Worm (Caenorhabditis elegans) whole organism, late embryonic: ENCODE measurements around the gene comt-4.

Source experiments
- C08G9.2 ChIP-seq: sonication (generic microtip); optimal IDR thresholded peaks from 2 replicates; lab custom pipeline; 2016; ENCODE audit warnings: mild to moderate bottlenecking, missing genetic modification characterization, moderate library complexity, missing compliant biosample characterization
- C38D4.7 ChIP-seq: fragments of 200-800 bp; sonication (Bioruptor generic); optimal IDR thresholded peaks from 2 replicates; lab custom pipeline; 2018; ENCODE audit warnings: mild to moderate bottlenecking, missing genetic modification characterization, moderate library complexity, missing compliant biosample characterization
- K02D7.2 ChIP-seq: sonication (generic microtip); optimal IDR thresholded peaks from 2 replicates; lab custom pipeline; 2017; ENCODE audit warnings: mild to moderate bottlenecking, missing genetic modification characterization, missing compliant biosample characterization
- K09A11.1 ChIP-seq: sonication (generic microtip); optimal IDR thresholded peaks from 2 replicates; lab custom pipeline; 2017; ENCODE audit warnings: antibody characterized with exemption, mild to moderate bottlenecking, missing genetic modification characterization, missing compliant biosample characterization; ENCODE audit not compliant: insufficient read depth
- T23F11.4 ChIP-seq: fragments of 200-800 bp; sonication (Bioruptor generic); optimal IDR thresholded peaks from 2 replicates; lab custom pipeline; 2018; ENCODE audit warnings: mild to moderate bottlenecking, missing genetic modification characterization, missing compliant biosample characterization
- Y22D7AL.16 ChIP-seq: sonication (generic microtip); optimal IDR thresholded peaks from 2 replicates; lab custom pipeline; 2016; ENCODE audit warnings: missing genetic modification characterization, missing compliant biosample characterization
- ceh-18 ChIP-seq: sonication (generic microtip); optimal IDR thresholded peaks from 2 replicates; lab custom pipeline; 2016; ENCODE audit warnings: missing genetic modification characterization, missing compliant biosample characterization
- ceh-2 ChIP-seq: sonication (generic microtip); optimal IDR thresholded peaks from 2 replicates; lab custom pipeline; 2016; ENCODE audit warnings: missing genotype, missing genetic modification characterization, missing compliant biosample characterization
- ceh-22 ChIP-seq: sonication (generic microtip); optimal IDR thresholded peaks from 2 replicates; lab custom pipeline; 2017; ENCODE audit warnings: missing biosample characterization, missing genetic modification characterization
- ceh-34 ChIP-seq: sonication (generic microtip); optimal IDR thresholded peaks from 2 replicates; lab custom pipeline; 2016; ENCODE audit warnings: mild to moderate bottlenecking, missing genetic modification characterization, missing compliant biosample characterization
- ceh-45 ChIP-seq: fragments of 200-800 bp; sonication (Bioruptor generic); IDR thresholded peaks from 2 replicates; pipeline ENCODE4 v1.3.6; 2022; ENCODE audit warnings: missing genetic modification reagents, missing genetic modification characterization, missing compliant biosample characterization
- ceh-6 ChIP-seq: fragments of 200-800 bp; sonication (Bioruptor generic); optimal IDR thresholded peaks from 2 replicates; lab custom pipeline; 2018; ENCODE audit warnings: mild to moderate bottlenecking, missing genetic modification characterization, missing compliant biosample characterization
- ceh-9 ChIP-seq: sonication (generic microtip); optimal IDR thresholded peaks from 2 replicates; lab custom pipeline; 2016; ENCODE audit warnings: mild to moderate bottlenecking, missing genetic modification characterization, inconsistent platforms, missing compliant biosample characterization
- dmd-4 ChIP-seq: sonication (generic microtip); optimal IDR thresholded peaks from 2 replicates; lab custom pipeline; 2016; ENCODE audit warnings: borderline replicate concordance, missing genetic modification characterization, missing compliant biosample characterization
- dve-1 ChIP-seq: sonication (generic microtip); optimal IDR thresholded peaks from 2 replicates; lab custom pipeline; 2017; ENCODE audit warnings: antibody characterized with exemption, mild to moderate bottlenecking, missing genetic modification characterization, missing compliant biosample characterization
- elt-2 ChIP-seq: sonication (generic microtip); optimal IDR thresholded peaks from 2 replicates; lab custom pipeline; 2016; ENCODE audit warnings: missing genetic modification reagents, missing genetic modification characterization, missing compliant biosample characterization
- ets-4 ChIP-seq: sonication (generic microtip); optimal IDR thresholded peaks from 2 replicates; lab custom pipeline; 2016; ENCODE audit warnings: missing genetic modification characterization, missing compliant biosample characterization
- eyg-1 ChIP-seq: sonication (generic microtip); optimal IDR thresholded peaks from 2 replicates; lab custom pipeline; 2016; ENCODE audit warnings: missing genotype, missing genetic modification characterization, missing compliant biosample characterization
- hlh-13 ChIP-seq: fragments of 200-800 bp; sonication (Bioruptor generic); optimal IDR thresholded peaks from 2 replicates; lab custom pipeline; 2018; ENCODE audit warnings: mild to moderate bottlenecking, missing genetic modification characterization, missing compliant biosample characterization
- hlh-15 ChIP-seq: sonication (generic microtip); optimal IDR thresholded peaks from 2 replicates; lab custom pipeline; 2016; ENCODE audit warnings: missing genetic modification characterization, missing compliant biosample characterization
- hlh-30 ChIP-seq: sonication (generic microtip); optimal IDR thresholded peaks from 2 replicates; lab custom pipeline; 2017; ENCODE audit warnings: antibody characterized with exemption, missing genetic modification characterization, missing compliant biosample characterization; ENCODE audit not compliant: insufficient read depth
- hlh-8 ChIP-seq: sonication (generic microtip); optimal IDR thresholded peaks from 2 replicates; lab custom pipeline; 2016; ENCODE audit warnings: missing genotype, missing genetic modification characterization, missing compliant biosample characterization
- madf-2 ChIP-seq: sonication (generic microtip); optimal IDR thresholded peaks from 2 replicates; lab custom pipeline; 2017; ENCODE audit warnings: missing genetic modification characterization, missing compliant biosample characterization
- nfya-1 ChIP-seq: sonication (generic microtip); optimal IDR thresholded peaks from 2 replicates; lab custom pipeline; 2017; ENCODE audit warnings: missing genetic modification characterization, mild to moderate bottlenecking, missing compliant biosample characterization, antibody characterized with exemption, moderate library complexity
- nhr-11 ChIP-seq: fragments of 150-350 bp; optimal IDR thresholded peaks from 2 replicates; lab custom pipeline; 2014; ENCODE audit warnings: missing biosample characterization, missing genetic modification characterization
- nhr-232 ChIP-seq: sonication (generic microtip); optimal IDR thresholded peaks from 2 replicates; lab custom pipeline; 2016; ENCODE audit warnings: missing genetic modification characterization, missing compliant biosample characterization
- odd-2 ChIP-seq: sonication (generic microtip); optimal IDR thresholded peaks from 2 replicates; lab custom pipeline; 2017; ENCODE audit warnings: antibody characterized with exemption, mild to moderate bottlenecking, missing genetic modification characterization, missing compliant biosample characterization
- pag-3 ChIP-seq: sonication (generic microtip); optimal IDR thresholded peaks from 2 replicates; lab custom pipeline; 2016; ENCODE audit warnings: missing compliant biosample characterization, missing genetic modification characterization, borderline replicate concordance
- pat-9 ChIP-seq: fragments of 200-800 bp; sonication (Bioruptor generic); optimal IDR thresholded peaks from 2 replicates; lab custom pipeline; 2018; ENCODE audit warnings: mild to moderate bottlenecking, missing genetic modification characterization, moderate library complexity, missing compliant biosample characterization
- pha-2 ChIP-seq: sonication (generic microtip); optimal IDR thresholded peaks from 2 replicates; lab custom pipeline; 2017; ENCODE audit warnings: mild to moderate bottlenecking, missing genetic modification characterization, missing compliant biosample characterization
- pha-4 ChIP-seq: fragments of 150-350 bp; optimal IDR thresholded peaks from 2 replicates; lab custom pipeline; 2018; ENCODE audit warnings: missing biosample characterization, missing genetic modification reagents, missing genetic modification characterization
- pros-1 ChIP-seq: fragments of 150-350 bp; optimal IDR thresholded peaks from 2 replicates; lab custom pipeline; 2014; ENCODE audit warnings: missing biosample characterization, missing genetic modification reagents, missing genetic modification characterization
- ref-2 ChIP-seq: sonication (generic microtip); optimal IDR thresholded peaks from 2 replicates; lab custom pipeline; 2016; ENCODE audit warnings: missing genetic modification characterization, missing compliant biosample characterization
- rnt-1 ChIP-seq: sonication (generic microtip); optimal IDR thresholded peaks from 2 replicates; lab custom pipeline; 2016; ENCODE audit warnings: missing genetic modification characterization, missing compliant biosample characterization
- tbx-2 ChIP-seq: sonication (generic microtip); optimal IDR thresholded peaks from 2 replicates; lab custom pipeline; 2016; ENCODE audit warnings: missing genetic modification characterization, missing compliant biosample characterization
- tbx-7 ChIP-seq: sonication (generic microtip); optimal IDR thresholded peaks from 2 replicates; lab custom pipeline; 2016; ENCODE audit warnings: missing genotype, missing genetic modification characterization, missing compliant biosample characterization
- unc-55 ChIP-seq: sonication (generic microtip); optimal IDR thresholded peaks from 2 replicates; lab custom pipeline; 2017; ENCODE audit warnings: missing biosample characterization, missing genetic modification reagents, missing genetic modification characterization

The comt-4 gene

DNA sequence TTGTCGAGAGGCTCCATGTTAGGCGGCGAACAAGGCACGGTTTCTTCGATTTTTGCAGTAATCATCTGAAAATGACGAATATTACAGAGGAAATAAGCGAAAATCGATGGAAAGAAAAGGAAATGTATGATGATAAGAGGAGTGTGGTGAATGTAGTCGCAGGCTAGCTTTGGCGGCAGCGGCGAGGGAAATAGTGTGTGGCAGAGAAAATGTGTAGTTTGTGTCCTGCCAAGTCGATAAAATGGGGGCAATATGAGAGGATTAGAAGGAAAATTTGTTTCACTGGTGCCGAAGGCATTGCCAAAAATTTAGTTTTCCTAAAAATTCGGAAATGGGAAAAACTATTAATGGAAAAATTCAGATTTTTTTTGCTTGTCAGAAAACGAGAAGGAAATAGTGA lies 16.8 kb upstream of the comt-4 start, which contains the start of gene nhr-86:
TSS of gene nhr-86 (minus strand) at position 71 of the 400 bp plus-strand sequence.
- TF ChIP-seq hlh-15 (tag; lab: Kevin White, UChicago) (no peak), elt-2 (tag; lab: Kevin White, UChicago) (peak; percentile 2), ceh-18 (no peak)

- TF ChIP-seq T23F11.4 (no peak), K09A11.1 (no peak), pha-4 (tag; lab: Kevin White, UChicago) (no peak), hlh-13 (no peak), ceh-2 (no peak), hlh-30 (tag; lab: Kevin White, UChicago) (no peak), nhr-11 (tag; lab: Kevin White, UChicago) (no peak), ceh-34 (tag; lab: Kevin White, UChicago) (no peak), madf-2 (no peak), ets-4 (tag; lab: Kevin White, UChicago) (no peak), pros-1 (tag; lab: Kevin White, UChicago) (no peak)
- TF ChIP-seq, all 69 proteins: peak for 0
Measured at ce11 chrV:2057324-2057723, 7.3 kb upstream of the comt-4 start, which contains the start of gene comt-3. comt-3 (plus strand) TSS chrV:2057537.

ce11 chrV:2055765-2056504 lies 6.0 kb upstream of the comt-4 start:
- no peak for TF ChIP-seq pat-9 (tag; lab: Kevin White, UChicago)
- TF ChIP-seq eyg-1 (tag; lab: Kevin White, UChicago): no peak
- TF ChIP-seq dve-1 (tag; lab: Kevin White, UChicago): no peak
- TF ChIP-seq odd-2: no peak
- TF ChIP-seq hlh-13: no peak
- no peak for TF ChIP-seq C38D4.7 (GFP tag; lab: Kevin White, UChicago)
- no peak for TF ChIP-seq K09A11.1
- no peak for TF ChIP-seq ceh-22 (tag; lab: Kevin White, UChicago)
- no peak for TF ChIP-seq unc-55 (GFP tag; lab: Kevin White, UChicago)
- no peak for TF ChIP-seq C08G9.2 (tag; lab: Kevin White, UChicago)
- no peak for TF ChIP-seq hlh-30 (tag; lab: Kevin White, UChicago)
- TF ChIP-seq nfya-1: no peak
- no peak for TF ChIP-seq ceh-9 (tag; lab: Kevin White, UChicago)
- TF ChIP-seq, all 69 proteins: peak for 0

DNA sequence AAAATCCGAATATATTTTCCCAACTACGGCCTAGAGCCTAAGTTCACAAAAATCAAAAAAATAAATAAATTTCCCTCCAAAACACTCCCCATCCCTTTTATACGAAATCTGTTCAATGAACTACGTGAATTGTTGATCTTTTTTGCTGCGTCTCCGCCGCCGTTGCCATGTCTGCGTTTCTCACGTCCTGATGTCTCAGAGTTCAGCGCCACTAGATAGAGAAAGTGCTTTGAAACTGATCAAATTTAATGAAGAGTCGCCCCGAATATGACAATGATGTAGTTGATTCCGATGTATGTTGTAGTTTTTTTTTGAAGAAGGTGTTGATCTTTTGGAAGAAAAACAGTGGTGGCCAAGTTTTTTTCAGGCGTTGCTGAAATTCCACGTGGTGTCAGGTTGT lies 4.3 kb upstream of the comt-4 start:
- TF ChIP-seq hlh-8 (tag; lab: Kevin White, UChicago) (no peak), tbx-2 (tag; lab: Kevin White, UChicago) (no peak), tbx-7 (tag; lab: Kevin White, UChicago) (no peak), eyg-1 (tag; lab: Kevin White, UChicago) (no peak), ceh-6 (GFP tag; lab: Kevin White, UChicago) (no peak), pag-3 (no peak), ceh-45 (no peak), dmd-4 (no peak)
- TF ChIP-seq, all 69 proteins: peak for 0

DNA sequence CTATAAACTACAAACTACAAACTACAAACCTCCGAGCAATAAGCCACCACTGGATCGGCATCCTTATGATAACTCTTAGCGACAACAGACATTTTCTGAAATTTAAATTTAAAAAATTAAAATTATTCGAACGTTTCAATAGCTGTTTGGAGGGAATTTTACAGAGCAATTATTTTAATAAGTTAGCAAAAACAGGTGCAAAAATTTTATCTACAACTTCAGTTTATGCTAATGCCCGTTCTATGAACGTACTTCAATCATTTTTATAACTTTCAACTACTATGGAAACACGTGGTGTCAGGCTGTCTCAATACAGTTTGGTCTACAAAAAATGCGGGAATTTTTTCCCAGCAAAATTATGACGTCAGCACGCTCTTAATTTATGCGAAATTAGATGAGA lies 3.5 kb upstream of the comt-4 start, which contains the start of gene comt-5:
TSS of gene comt-5 (minus strand) at position 101 of the 400 bp plus-strand sequence.
- no peak for TF ChIP-seq rnt-1 (tag; lab: Kevin White, UChicago)
- TF ChIP-seq ceh-22 (tag; lab: Kevin White, UChicago): no peak
- no peak for TF ChIP-seq tbx-2 (tag; lab: Kevin White, UChicago)
- no peak for TF ChIP-seq K02D7.2
- TF ChIP-seq nhr-232 (tag; lab: Kevin White, UChicago): no peak
- TF ChIP-seq tbx-7 (tag; lab: Kevin White, UChicago): no peak
- TF ChIP-seq dve-1 (tag; lab: Kevin White, UChicago): no peak
- TF ChIP-seq ref-2: no peak
- no peak for TF ChIP-seq pha-2
- TF ChIP-seq ceh-34 (tag; lab: Kevin White, UChicago): no peak
- TF ChIP-seq hlh-13: no peak
- TF ChIP-seq Y22D7AL.16 (tag; lab: Kevin White, UChicago): no peak
- no peak for TF ChIP-seq K09A11.1
- no peak for TF ChIP-seq hlh-15 (tag; lab: Kevin White, UChicago)
